Worm (Caenorhabditis elegans) whole organism, L3 larva: ENCODE data around the gene fbxa-26.

Experiments
- R02D3.7 ChIP-seq: fragments of 150-350 bp; optimal IDR thresholded peaks from 2 replicates; lab custom pipeline; 2014; ENCODE audit warnings: missing biosample characterization, missing genetic modification characterization
- ZK546.5 ChIP-seq: sonication (generic microtip); optimal IDR thresholded peaks from 2 replicates; lab custom pipeline; 2017; ENCODE audit warnings: missing biosample characterization, missing genetic modification characterization
- aly-2 ChIP-seq: fragments of 150-350 bp; optimal IDR thresholded peaks from 2 replicates; lab custom pipeline; 2014; ENCODE audit warnings: missing biosample characterization, missing genetic modification characterization
- ceh-16 ChIP-seq: sonication (generic microtip); optimal IDR thresholded peaks from 2 replicates; lab custom pipeline; 2017; ENCODE audit warnings: missing biosample characterization, missing genetic modification characterization
- ceh-28 ChIP-seq: fragments of 150-350 bp; optimal IDR thresholded peaks from 2 replicates; lab custom pipeline; 2014; ENCODE audit warnings: missing biosample characterization, missing genetic modification reagents, missing genetic modification characterization
- ceh-9 ChIP-seq: sonication (generic microtip); optimal IDR thresholded peaks from 2 replicates; lab custom pipeline; 2018; ENCODE audit warnings: missing biosample characterization, missing genetic modification characterization
- egl-27 ChIP-seq: sonication (generic microtip); optimal IDR thresholded peaks from 4 replicates; lab custom pipeline; 2017; ENCODE audit warnings: missing biosample characterization, missing genetic modification reagents, missing genetic modification characterization
- egl-5 ChIP-seq: fragments of 150-350 bp; optimal IDR thresholded peaks from 2 replicates; lab custom pipeline; 2017; ENCODE audit warnings: missing biosample characterization, missing genetic modification reagents, missing genetic modification characterization, inconsistent platforms
- elt-2 ChIP-seq: sonication (generic microtip); optimal IDR thresholded peaks from 2 replicates; lab custom pipeline; 2016; ENCODE audit warnings: missing genetic modification reagents, mild to moderate bottlenecking, missing genetic modification characterization, missing compliant biosample characterization
- elt-3 ChIP-seq, 3 experiments: fragments of 150-350 bp in 1 of 3; sonication (generic microtip) in 2 of 3; optimal IDR thresholded peaks; 2 replicates in 2 of 3; 4 replicates in 1 of 3; lab custom pipeline; 2014 to 2017; ENCODE audit warnings: missing biosample characterization in 3 of 3, missing genetic modification characterization in 3 of 3
- fkh-10 ChIP-seq: sonication (generic microtip); optimal IDR thresholded peaks from 2 replicates; lab custom pipeline; 2017; ENCODE audit warnings: missing biosample characterization, missing genetic modification reagents, missing genetic modification characterization
- fkh-2 ChIP-seq: fragments of 150-350 bp; optimal IDR thresholded peaks from 2 replicates; lab custom pipeline; 2014; ENCODE audit warnings: missing biosample characterization, missing genetic modification reagents, missing genetic modification characterization
- fos-1 ChIP-seq: fragments of 150-350 bp; optimal IDR thresholded peaks from 2 replicates; lab custom pipeline; 2014; ENCODE audit warnings: missing biosample characterization, missing genetic modification characterization
- jun-1 ChIP-seq: fragments of 150-350 bp; optimal IDR thresholded peaks from 2 replicates; lab custom pipeline; 2014; ENCODE audit warnings: missing biosample characterization, missing genetic modification reagents, missing genetic modification characterization
- lin-15B ChIP-seq: fragments of 150-350 bp; optimal IDR thresholded peaks from 2 replicates; lab custom pipeline; 2014; ENCODE audit warnings: missing biosample characterization, missing genetic modification characterization
- lsy-12 ChIP-seq: sonication (generic microtip); optimal IDR thresholded peaks from 2 replicates; lab custom pipeline; 2016; ENCODE audit warnings: mild to moderate bottlenecking, missing genetic modification characterization, missing compliant biosample characterization
- mdl-1 ChIP-seq: fragments of 150-350 bp; optimal IDR thresholded peaks from 2 replicates; lab custom pipeline; 2014; ENCODE audit warnings: missing biosample characterization, missing genetic modification characterization
- mml-1 ChIP-seq: fragments of 150-350 bp; sonication (generic microtip); optimal IDR thresholded peaks from 3 replicates; lab custom pipeline; 2014; ENCODE audit warnings: missing biosample characterization, missing genetic modification characterization
- nfya-1 ChIP-seq: sonication (generic microtip); optimal IDR thresholded peaks from 2 replicates; lab custom pipeline; 2017; ENCODE audit warnings: missing genetic modification characterization, mild to moderate bottlenecking, missing compliant biosample characterization, antibody characterized with exemption, moderate library complexity; ENCODE audit not compliant: insufficient read depth
- nhr-11 ChIP-seq: fragments of 150-350 bp; optimal IDR thresholded peaks from 2 replicates; lab custom pipeline; 2014; ENCODE audit warnings: missing biosample characterization, missing genetic modification characterization
- nhr-23 ChIP-seq: fragments of 150-350 bp; optimal IDR thresholded peaks from 2 replicates; lab custom pipeline; 2014; ENCODE audit warnings: missing biosample characterization, missing genetic modification reagents, missing genetic modification characterization
- nhr-237 ChIP-seq: fragments of 150-350 bp; optimal IDR thresholded peaks from 2 replicates; lab custom pipeline; 2014; ENCODE audit warnings: missing biosample characterization, missing genetic modification characterization
- nhr-25 ChIP-seq: sonication (generic microtip); optimal IDR thresholded peaks from 2 replicates; lab custom pipeline; 2017; ENCODE audit warnings: missing biosample characterization, missing genetic modification characterization
- nhr-28 ChIP-seq: fragments of 150-350 bp; optimal IDR thresholded peaks from 2 replicates; lab custom pipeline; 2014; ENCODE audit warnings: missing biosample characterization, missing genetic modification characterization
- nhr-43 ChIP-seq: sonication (generic microtip); optimal IDR thresholded peaks from 2 replicates; lab custom pipeline; 2016; ENCODE audit warnings: mild to moderate bottlenecking, missing genetic modification characterization, missing compliant biosample characterization; ENCODE audit not compliant: poor library complexity, severe bottlenecking
- nhr-76 ChIP-seq: fragments of 150-350 bp; sonication (generic microtip); optimal IDR thresholded peaks from 5 replicates; lab custom pipeline; 2014; ENCODE audit warnings: missing biosample characterization, missing genetic modification characterization
- nhr-77 ChIP-seq: fragments of 150-350 bp; optimal IDR thresholded peaks from 2 replicates; lab custom pipeline; 2014; ENCODE audit warnings: missing biosample characterization, missing genetic modification characterization
- pha-4 ChIP-seq: fragments of 150-350 bp; optimal IDR thresholded peaks from 2 replicates; lab custom pipeline; 2014; ENCODE audit warnings: missing biosample characterization, missing genetic modification reagents, missing genetic modification characterization
- pqm-1 ChIP-seq: fragments of 150-350 bp; optimal IDR thresholded peaks from 2 replicates; lab custom pipeline; 2017; ENCODE audit warnings: missing biosample characterization, missing genetic modification characterization, inconsistent platforms
- sea-2 ChIP-seq: fragments of 150-350 bp; sonication (generic microtip); optimal IDR thresholded peaks from 4 replicates; lab custom pipeline; 2014; ENCODE audit warnings: missing biosample characterization, missing genetic modification reagents, missing genetic modification characterization
- skn-1 ChIP-seq: fragments of 150-350 bp; optimal IDR thresholded peaks from 2 replicates; lab custom pipeline; 2014; ENCODE audit warnings: missing biosample characterization, missing genetic modification characterization
- tbx-2 ChIP-seq: sonication (generic microtip); optimal IDR thresholded peaks from 2 replicates; lab custom pipeline; 2016; ENCODE audit warnings: mild to moderate bottlenecking, missing genetic modification characterization, missing compliant biosample characterization
- unc-39 ChIP-seq: sonication (generic microtip); optimal IDR thresholded peaks from 4 replicates; lab custom pipeline; 2017; ENCODE audit warnings: missing biosample characterization, missing genetic modification characterization
- unc-62 ChIP-seq: fragments of 150-350 bp; sonication (generic microtip); optimal IDR thresholded peaks from 4 replicates; lab custom pipeline; 2014; ENCODE audit warnings: missing biosample characterization, missing genetic modification reagents, missing genetic modification characterization
- zag-1 ChIP-seq: fragments of 150-350 bp; optimal IDR thresholded peaks from 2 replicates; lab custom pipeline; 2014; ENCODE audit warnings: missing biosample characterization, missing genetic modification characterization

Gene fbxa-26

ce11 chrIII:1331894-1332293 lies 10.4 kb downstream of the fbxa-26 start, which contains the start of gene Y82E9BL.19:
Gene Y82E9BL.19, plus strand, starts transcription at chrIII:1332016.
- no peak for TF ChIP-seq nhr-76 (tag; lab: Kevin White, UChicago)
- peak; percentile 68 for TF ChIP-seq elt-2 (tag; lab: Kevin White, UChicago)
- no peak for TF ChIP-seq unc-39 (tag; lab: Kevin White, UChicago)
- TF ChIP-seq ceh-28 (tag; lab: Kevin White, UChicago), result no peak

- TF ChIP-seq fkh-2 (tag; lab: Kevin White, UChicago), result no peak
- TF ChIP-seq unc-62 (GFP tag; lab: Kevin White, UChicago), result no peak
- TF ChIP-seq ZK546.5, result no peak
- no peak for TF ChIP-seq R02D3.7 (tag; lab: Kevin White, UChicago)
- no peak for TF ChIP-seq nhr-77 (tag; lab: Kevin White, UChicago)
- TF ChIP-seq mdl-1 (tag; lab: Kevin White, UChicago), result no peak
These were observed 15.8 kb downstream of the fbxa-26 start, which contains the start of gene Y82E9BL.18 for ce11 chrIII:1326490-1326889. Gene Y82E9BL.18, plus strand, starts transcription at chrIII:1326790.

ce11 chrIII:1324513-1324912 lies 17.8 kb downstream of the fbxa-26 start, which contains the start of gene fbxa-14:
Gene fbxa-14, minus strand, starts transcription at chrIII:1324613.
- TF ChIP-seq mml-1 (tag; lab: Kevin White, UChicago), result no peak
- no peak for TF ChIP-seq nhr-43 (tag; lab: Kevin White, UChicago)
- TF ChIP-seq lsy-12 (tag; lab: Kevin White, UChicago), result no peak
- TF ChIP-seq skn-1 (tag; lab: Kevin White, UChicago), result no peak
- TF ChIP-seq ceh-9 (tag; lab: Kevin White, UChicago), result no peak
- TF ChIP-seq pqm-1, result no peak
- TF ChIP-seq nhr-25 (tag; lab: Kevin White, UChicago), result no peak
- TF ChIP-seq tbx-2 (tag; lab: Kevin White, UChicago), result no peak
- TF ChIP-seq nhr-23 (tag; lab: Kevin White, UChicago), result no peak
- TF ChIP-seq nhr-76 (tag; lab: Kevin White, UChicago), result no peak
- TF ChIP-seq fkh-10, result no peak
- no peak for TF ChIP-seq ceh-16 (tag; lab: Kevin White, UChicago)
- no peak for TF ChIP-seq egl-27
- TF ChIP-seq fkh-2 (tag; lab: Kevin White, UChicago), result no peak
- TF ChIP-seq pha-4 (tag; lab: Kevin White, UChicago), result no peak
- TF ChIP-seq zag-1 (tag; lab: Kevin White, UChicago), result no peak
- no peak for TF ChIP-seq lin-15B (tag; lab: Kevin White, UChicago)
- TF ChIP-seq egl-5 (tag; lab: Kevin White, UChicago), result no peak

ce11 chrIII:1323555-1323954 lies 18.8 kb downstream of the fbxa-26 start:
- TF ChIP-seq elt-2 (tag; lab: Kevin White, UChicago) (peak; percentile 94), pqm-1 (peak; percentile 81), nhr-28 (tag; lab: Kevin White, UChicago) (no peak), nhr-76 (tag; lab: Kevin White, UChicago) (no peak), jun-1 (tag; lab: Kevin White, UChicago) (no peak)

- TF ChIP-seq ceh-28 (tag; lab: Kevin White, UChicago) (no peak), pqm-1 (peak; percentile 1), fos-1 (no peak), elt-2 (tag; lab: Kevin White, UChicago) (peak; percentile 9), skn-1 (tag; lab: Kevin White, UChicago) (no peak)
- TF ChIP-seq, all 47 proteins: peak for 2
These were observed 20.8 kb downstream of the fbxa-26 start, which contains the start of gene fbxa-15 for ce11 chrIII:1321561-1321960. Gene fbxa-15, minus strand, starts transcription at chrIII:1321661.

- TF ChIP-seq nhr-23 (tag; lab: Kevin White, UChicago), result no peak
- no peak for TF ChIP-seq sea-2
- no peak for TF ChIP-seq elt-3 (tag; optimal IDR thresholded peaks at IDR 0.05; lab: Kevin White, UChicago)
- TF ChIP-seq nfya-1 (tag; lab: Kevin White, UChicago), result no peak
- no peak for TF ChIP-seq tbx-2 (tag; lab: Kevin White, UChicago)
- peak; percentile 23 for TF ChIP-seq pqm-1
- no peak for TF ChIP-seq unc-62 (GFP tag; lab: Kevin White, UChicago)
- peak; percentile 70 for TF ChIP-seq elt-2 (tag; lab: Kevin White, UChicago)
- no peak for TF ChIP-seq ceh-16 (tag; lab: Kevin White, UChicago)
- TF ChIP-seq pha-4 (tag; lab: Kevin White, UChicago), result no peak
- no peak for TF ChIP-seq fkh-10
- no peak for TF ChIP-seq aly-2 (tag; lab: Kevin White, UChicago)
- TF ChIP-seq nhr-237, result no peak
- no peak for TF ChIP-seq mdl-1 (tag; lab: Kevin White, UChicago)
- no peak for TF ChIP-seq lsy-12 (tag; lab: Kevin White, UChicago)
- no peak for TF ChIP-seq nhr-11
- TF ChIP-seq egl-5 (tag; lab: Kevin White, UChicago), result no peak
- TF ChIP-seq, all 47 proteins: peak for 2
These were observed 27.3 kb downstream of the fbxa-26 start, which contains the start of the genes fbxa-80 and fbxa-19 for ce11 chrIII:1315038-1315437. Gene fbxa-80, minus strand, starts transcription at chrIII:1315210. Gene fbxa-19, plus strand, starts transcription at chrIII:1315401.
